Fruit fly (Drosophila melanogaster) whole organism, embryonic: ENCODE results near the gene CG31798.

ENCODE experiments used
- Atf3 ChIP-seq: fragments of 200-800 bp; sonication (Bioruptor generic); optimal IDR thresholded peaks from 3 replicates; lab custom pipeline; 2016; ENCODE audit warnings: missing biosample characterization, missing genetic modification characterization
- BEAF-32 ChIP-seq: fragments of 200-800 bp; sonication (Bioruptor generic); optimal IDR thresholded peaks from 3 replicates; lab custom pipeline; 2017; ENCODE audit warnings: missing biosample characterization, missing genetic modification characterization, mild to moderate bottlenecking, moderate library complexity, missing genetic modification reagents
- CG11247 ChIP-seq: fragments of 200-800 bp; sonication (Bioruptor generic); IDR thresholded peaks from 2 replicates; pipeline ENCODE4 v1.3.6; 2022; ENCODE audit warnings: missing biosample characterization, missing genetic modification characterization
- CG13624 ChIP-seq: fragments of 200-800 bp; sonication (Bioruptor generic); optimal IDR thresholded peaks from 2 replicates; lab custom pipeline; 2016; ENCODE audit warnings: missing biosample characterization, missing genetic modification characterization
- CG13894 ChIP-seq: fragments of 200-800 bp; sonication (Bioruptor generic); optimal IDR thresholded peaks from 3 replicates; lab custom pipeline; 2018; ENCODE audit warnings: missing biosample characterization, mild to moderate bottlenecking, missing genetic modification characterization, moderate library complexity
- CG14710 ChIP-seq: fragments of 200-800 bp; sonication (Bioruptor generic); optimal IDR thresholded peaks from 3 replicates; lab custom pipeline; 2019; ENCODE audit warnings: missing biosample characterization, mild to moderate bottlenecking, missing genetic modification characterization, moderate library complexity
- CG15011 ChIP-seq: fragments of 200-800 bp; sonication (Bioruptor generic); optimal IDR thresholded peaks from 3 replicates; lab custom pipeline; 2018; ENCODE audit warnings: missing biosample characterization, mild to moderate bottlenecking, missing genetic modification characterization
- CG15479 ChIP-seq: fragments of 200-800 bp; sonication (Bioruptor generic); optimal IDR thresholded peaks from 3 replicates; lab custom pipeline; 2019; ENCODE audit warnings: missing biosample characterization, mild to moderate bottlenecking, missing genetic modification characterization, moderate library complexity
- CG17361 ChIP-seq: fragments of 200-800 bp; sonication (Bioruptor generic); IDR thresholded peaks from 3 replicates; pipeline ENCODE4 v1.3.6; 2022; ENCODE audit warnings: missing biosample characterization, missing genetic modification characterization
- CG17612 ChIP-seq: fragments of 200-800 bp; sonication (Bioruptor generic); IDR thresholded peaks from 2 replicates; pipeline ENCODE4 v1.3.6; 2022; ENCODE audit warnings: missing biosample characterization, missing genetic modification characterization
- CG17802 ChIP-seq: fragments of 200-800 bp; sonication (Bioruptor generic); optimal IDR thresholded peaks from 2 replicates; lab custom pipeline; 2018; ENCODE audit warnings: missing biosample characterization, mild to moderate bottlenecking, missing genetic modification characterization, moderate library complexity
- CG18476 ChIP-seq: fragments of 200-800 bp; sonication (Bioruptor generic); optimal IDR thresholded peaks from 2 replicates; lab custom pipeline; 2016; ENCODE audit warnings: missing biosample characterization, mild to moderate bottlenecking, missing genetic modification characterization
- CG2889 ChIP-seq: fragments of 200-800 bp; sonication (Bioruptor generic); IDR thresholded peaks from 3 replicates; pipeline ENCODE4 v1.3.6; 2022; ENCODE audit warnings: missing biosample characterization, missing genetic modification characterization
- CG3065 ChIP-seq: fragments of 200-800 bp; sonication (Bioruptor generic); optimal IDR thresholded peaks from 2 replicates; lab custom pipeline; 2016; ENCODE audit warnings: missing biosample characterization, missing genetic modification characterization
- CG3847 ChIP-seq: fragments of 200-800 bp; sonication (Bioruptor generic); IDR thresholded peaks from 2 replicates; pipeline ENCODE4 v1.3.6; 2022; ENCODE audit warnings: missing biosample characterization, missing genetic modification characterization
- CG4707 ChIP-seq: fragments of 200-800 bp; sonication (Bioruptor generic); optimal IDR thresholded peaks from 2 replicates; lab custom pipeline; 2018; ENCODE audit warnings: missing biosample characterization, mild to moderate bottlenecking, missing genetic modification characterization, moderate library complexity
- CG6272 ChIP-seq: fragments of 200-800 bp; sonication (Bioruptor generic); IDR thresholded peaks from 2 replicates; pipeline ENCODE4 v1.3.6; 2022; ENCODE audit warnings: missing biosample characterization, missing genetic modification characterization
- CG7372 ChIP-seq: fragments of 200-800 bp; sonication (Bioruptor generic); IDR thresholded peaks from 2 replicates; pipeline ENCODE4 v1.3.6; 2022; ENCODE audit warnings: missing biosample characterization, missing genetic modification characterization
- CG8765 ChIP-seq: fragments of 200-800 bp; sonication (Bioruptor generic); IDR thresholded peaks from 2 replicates; pipeline ENCODE4 v1.3.6; 2022; ENCODE audit warnings: missing biosample characterization, missing genetic modification characterization
- CG9215 ChIP-seq: fragments of 200-800 bp; sonication (Bioruptor generic); IDR thresholded peaks from 2 replicates; pipeline ENCODE4 v1.3.6; 2022; ENCODE audit warnings: missing biosample characterization, missing genetic modification characterization
- Dip3 ChIP-seq: fragments of 200-800 bp; sonication (Bioruptor generic); optimal IDR thresholded peaks from 3 replicates; lab custom pipeline; 2016; ENCODE audit warnings: missing biosample characterization, missing genetic modification characterization
- Dll ChIP-seq: fragments of 200-800 bp; sonication (Bioruptor generic); IDR thresholded peaks from 4 replicates; pipeline ENCODE4 v1.3.6; 2022; ENCODE audit warnings: missing biosample characterization, missing genetic modification characterization; ENCODE audit not compliant: partially characterized antibody
- Dp ChIP-seq: fragments of 200-800 bp; sonication (Bioruptor generic); optimal IDR thresholded peaks from 2 replicates; lab custom pipeline; 2018; ENCODE audit warnings: missing biosample characterization, mild to moderate bottlenecking, missing genetic modification characterization, moderate library complexity
- HLH3B ChIP-seq: fragments of 200-800 bp; sonication (Bioruptor generic); IDR thresholded peaks from 2 replicates; pipeline ENCODE4 v1.3.6; 2022; ENCODE audit warnings: missing biosample characterization, missing genetic modification characterization
- HmgZ ChIP-seq: fragments of 200-800 bp; sonication (Bioruptor generic); optimal IDR thresholded peaks from 2 replicates; lab custom pipeline; 2018; ENCODE audit warnings: missing biosample characterization, mild to moderate bottlenecking, missing genetic modification characterization
- Hmx ChIP-seq: fragments of 200-800 bp; sonication (Bioruptor generic); optimal IDR thresholded peaks from 2 replicates; lab custom pipeline; 2016; ENCODE audit warnings: missing biosample characterization, missing genetic modification characterization
- Hr39 ChIP-seq: fragments of >200 bp; optimal IDR thresholded peaks from 2 replicates; lab custom pipeline; 2017
- Hr78 ChIP-seq, 2 experiments: fragments of 200-800 bp in 1 of 2; fragments of >200 bp in 1 of 2; sonication (Bioruptor generic) in 1 of 2; optimal IDR thresholded peaks; 2 replicates each; lab custom pipeline; 2017 to 2019; ENCODE audit warnings: missing biosample characterization in 2 of 2, missing genetic modification characterization in 2 of 2, mild to moderate bottlenecking in 1 of 2, moderate library complexity in 1 of 2
- Lpt ChIP-seq: fragments of >200 bp; optimal IDR thresholded peaks from 2 replicates; lab custom pipeline; 2018; ENCODE audit warnings: missing biosample characterization, missing genetic modification characterization
- Mes4 ChIP-seq: fragments of 200-800 bp; sonication (Bioruptor generic); optimal IDR thresholded peaks from 2 replicates; lab custom pipeline; 2016; ENCODE audit warnings: missing biosample characterization, missing genetic modification characterization
- Opbp ChIP-seq: fragments of 200-800 bp; sonication (Bioruptor generic); IDR thresholded peaks from 3 replicates; pipeline ENCODE4 v1.3.6; 2022; ENCODE audit warnings: missing biosample characterization, missing genetic modification characterization; ENCODE audit not compliant: partially characterized antibody
- Rfx ChIP-seq: fragments of 200-800 bp; sonication (Bioruptor generic); IDR thresholded peaks from 2 replicates; pipeline ENCODE4 v1.3.6; 2022; ENCODE audit warnings: missing biosample characterization, missing genetic modification characterization
- Stat92E ChIP-seq, 3 experiments: fragments of >200 bp in 2 of 3; fragments of 200-800 bp in 1 of 3; sonication (Bioruptor generic) in 1 of 3; optimal IDR thresholded peaks; 2 replicates each; lab custom pipeline; 2017 to 2019; ENCODE audit warnings: missing biosample characterization in 3 of 3, missing genetic modification characterization in 3 of 3, mild to moderate bottlenecking in 1 of 3, moderate library complexity in 1 of 3
- Vsx1 ChIP-seq: fragments of 200-800 bp; sonication (Bioruptor generic); optimal IDR thresholded peaks from 2 replicates; lab custom pipeline; 2017; ENCODE audit warnings: missing biosample characterization, mild to moderate bottlenecking, missing genetic modification characterization, missing genetic modification reagents
- abd-A ChIP-seq: fragments of 200-800 bp; sonication (Bioruptor generic); optimal IDR thresholded peaks from 3 replicates; lab custom pipeline; 2019; ENCODE audit warnings: missing biosample characterization, mild to moderate bottlenecking, missing genetic modification characterization, moderate library complexity
- croc ChIP-seq: fragments of 200-800 bp; sonication (Bioruptor generic); conservative IDR thresholded peaks from 3 replicates; pipeline ENCODE4 v1.3.6; 2022; ENCODE audit warnings: missing biosample characterization, missing genetic modification characterization
- crp ChIP-seq, 2 experiments: fragments of 200-800 bp; sonication (Bioruptor generic); optimal IDR thresholded peaks; 2 replicates in 1 of 2; 3 replicates in 1 of 2; lab custom pipeline; 2017; ENCODE audit warnings: missing biosample characterization in 2 of 2, missing genetic modification characterization in 2 of 2, mild to moderate bottlenecking in 1 of 2, moderate library complexity in 1 of 2
- emc ChIP-seq: fragments of 200-800 bp; sonication (Bioruptor generic); optimal IDR thresholded peaks from 2 replicates; lab custom pipeline; 2016; ENCODE audit warnings: missing biosample characterization, missing genetic modification characterization
- ftz-f1 ChIP-seq: fragments of 200-800 bp; sonication (Bioruptor generic); optimal IDR thresholded peaks from 2 replicates; lab custom pipeline; 2016; ENCODE audit warnings: missing biosample characterization, missing genetic modification characterization
- gsb ChIP-seq: fragments of 200-800 bp; sonication (Bioruptor generic); IDR thresholded peaks from 2 replicates; pipeline ENCODE4 v1.3.6; 2022; ENCODE audit warnings: missing biosample characterization, missing genetic modification characterization
- lmd ChIP-seq: fragments of 200-800 bp; sonication (Bioruptor generic); IDR thresholded peaks from 2 replicates; pipeline ENCODE4 v1.3.6; 2022; ENCODE audit warnings: missing biosample characterization, missing genetic modification characterization
- org-1 ChIP-seq: fragments of 200-800 bp; sonication (Bioruptor generic); optimal IDR thresholded peaks from 2 replicates; lab custom pipeline; 2017; ENCODE audit warnings: missing biosample characterization, missing genetic modification characterization
- pb ChIP-seq: fragments of 200-800 bp; sonication (Bioruptor generic); optimal IDR thresholded peaks from 3 replicates; lab custom pipeline; 2016; ENCODE audit warnings: missing biosample characterization, missing genetic modification characterization
- pnt ChIP-seq: fragments of 200-800 bp; sonication (Bioruptor generic); optimal IDR thresholded peaks from 3 replicates; lab custom pipeline; 2016; ENCODE audit warnings: missing biosample characterization, missing genetic modification characterization
- prd ChIP-seq, 3 experiments: fragments of >200 bp in 2 of 3; fragments of 200-800 bp in 1 of 3; sonication (Bioruptor generic) in 1 of 3; optimal IDR thresholded peaks in 2 of 3; IDR thresholded peaks in 1 of 3; 2 replicates in 2 of 3; 3 replicates in 1 of 3; pipeline versions ENCODE4 v1.3.6 to Lab custom; 2017 to 2022; ENCODE audit warnings: missing biosample characterization in 1 of 3, missing genetic modification characterization in 1 of 3
- repo ChIP-seq: fragments of 200-800 bp; sonication (Bioruptor generic); optimal IDR thresholded peaks from 2 replicates; lab custom pipeline; 2016; ENCODE audit warnings: missing biosample characterization, missing genetic modification characterization
- tio ChIP-seq: fragments of 200-800 bp; sonication (Bioruptor generic); optimal IDR thresholded peaks from 2 replicates; lab custom pipeline; 2017; ENCODE audit warnings: missing biosample characterization, missing genetic modification characterization, inconsistent platforms
- tll ChIP-seq, 2 experiments: fragments of 200-800 bp in 1 of 2; fragments of >200 bp in 1 of 2; sonication (Bioruptor generic) in 1 of 2; optimal IDR thresholded peaks; 2 replicates each; lab custom pipeline; 2017 to 2019; ENCODE audit warnings: missing biosample characterization in 2 of 2, missing genetic modification characterization in 2 of 2, mild to moderate bottlenecking in 1 of 2, moderate library complexity in 1 of 2
- ttk ChIP-seq: fragments of 200-800 bp; sonication (Bioruptor generic); IDR thresholded peaks from 2 replicates; pipeline ENCODE4 v2.1.2; 2022; ENCODE audit warnings: missing biosample characterization, missing genetic modification characterization
- wor ChIP-seq: fragments of 200-800 bp; sonication (Bioruptor generic); IDR thresholded peaks from 2 replicates; pipeline ENCODE4 v1.3.6; 2022; ENCODE audit warnings: missing biosample characterization, missing genetic modification characterization
- zen ChIP-seq: fragments of 200-800 bp; sonication (Bioruptor generic); optimal IDR thresholded peaks from 3 replicates; lab custom pipeline; 2018; ENCODE audit warnings: missing biosample characterization, mild to moderate bottlenecking, missing genetic modification characterization, moderate library complexity

Gene CG31798

dm6 chr2L:19434260-19434659, 40.3 kb downstream of the CG31798 start (continued):
- TF ChIP-seq CG18476 (GFP tag; lab: Kevin White, UChicago) (no peak), CG17612 (GFP tag; lab: Robert Waterston, UW) (no peak), Mes4 (GFP tag; lab: Kevin White, UChicago) (no peak), croc (GFP tag; lab: Robert Waterston, UW) (no peak), CG4707 (GFP tag; lab: Kevin White, UChicago) (peak; percentile 38), CG3847 (GFP tag; lab: Robert Waterston, UW) (no peak), CG15011 (GFP tag; lab: Kevin White, UChicago) (peak; percentile 51), org-1 (GFP tag; lab: Kevin White, UChicago) (peak; percentile 46), Atf3 (no peak), Stat92E (GFP tag; optimal IDR thresholded peaks at IDR 0.05; lab: Kevin White, UChicago) (no peak), zen (tag; lab: Kevin White, UChicago) (peak; percentile 1), wor (GFP tag; lab: Robert Waterston, UW) (no peak), lmd (GFP tag; lab: Robert Waterston, UW) (no peak), Dp (no peak), CG14710 (peak; percentile 72), HLH3B (GFP tag; lab: Robert Waterston, UW) (no peak), ttk (GFP tag; lab: Robert Waterston, UW) (no peak), Dll (GFP tag; lab: Robert Waterston, UW) (no peak), HmgZ (peak; percentile 2), abd-A (no peak), emc (no peak), tll (GFP tag; optimal IDR thresholded peaks at IDR 0.05; lab: Kevin White, UChicago) (no peak), tio (no peak), Opbp (GFP tag; lab: Robert Waterston, UW) (no peak), Hmx (GFP tag; lab: Kevin White, UChicago) (no peak), Hr78 (GFP tag; optimal IDR thresholded peaks at IDR 0.05; lab: Kevin White, UChicago) (peak in 1 of 2 experiments; percentile 42), prd (optimal IDR thresholded peaks at IDR 0.05; lab: Kevin White, UChicago) (no peak), prd (GFP tag; IDR thresholded peaks at IDR 0.05; lab: Robert Waterston, UW) (no peak), BEAF-32 (GFP tag; lab: Kevin White, UChicago) (no peak), CG17361 (peak; percentile 33; the same call in 1 of the 3 replicates), CG17802 (tag; lab: Kevin White, UChicago) (no peak), CG13894 (no peak), repo (GFP tag; lab: Kevin White, UChicago) (no peak), CG2889 (GFP tag; lab: Robert Waterston, UW) (no peak), CG3065 (GFP tag; lab: Kevin White, UChicago) (no peak), Lpt (no peak), Hr39 (no peak), gsb (GFP tag; lab: Robert Waterston, UW) (no peak), crp (GFP tag; optimal IDR thresholded peaks at IDR 0.05; lab: Kevin White, UChicago) (no peak), pb (GFP tag; lab: Kevin White, UChicago) (no peak), CG7372 (GFP tag; lab: Robert Waterston, UW) (no peak), CG9215 (GFP tag; lab: Robert Waterston, UW) (no peak), Vsx1 (GFP tag; lab: Kevin White, UChicago) (peak; percentile 87), CG11247 (no peak), ftz-f1 (GFP tag; lab: Kevin White, UChicago) (no peak), Dip3 (GFP tag; lab: Kevin White, UChicago) (no peak), Rfx (GFP tag; lab: Robert Waterston, UW) (no peak), CG15479 (GFP tag; lab: Kevin White, UChicago) (peak; percentile 14), CG6272 (GFP tag; lab: Robert Waterston, UW) (no peak), CG13624 (GFP tag; lab: Kevin White, UChicago) (no peak), CG8765 (GFP tag; lab: Robert Waterston, UW) (no peak), pnt (GFP tag; lab: Kevin White, UChicago) (no peak)
